Fruit fly (Drosophila melanogaster) whole organism, embryonic: ENCODE data around the gene Muc11A.

Experiments used
- Antp ChIP-seq: fragments of 200-800 bp; sonication (Bioruptor generic); optimal IDR thresholded peaks from 3 replicates; lab custom pipeline; 2016; ENCODE audit warnings: missing biosample characterization, missing genetic modification characterization
- Blimp-1 ChIP-seq: fragments of 200-800 bp; sonication (Bioruptor generic); optimal IDR thresholded peaks from 3 replicates; lab custom pipeline; 2018; ENCODE audit warnings: missing biosample characterization, missing genetic modification characterization, mild to moderate bottlenecking, moderate library complexity, missing genetic modification reagents
- CG12071 ChIP-seq: fragments of 200-800 bp; sonication (Bioruptor generic); optimal IDR thresholded peaks from 3 replicates; lab custom pipeline; 2018; ENCODE audit warnings: missing biosample characterization, mild to moderate bottlenecking, missing genetic modification characterization
- CG13424 ChIP-seq: fragments of 200-800 bp; sonication (Bioruptor generic); optimal IDR thresholded peaks from 2 replicates; lab custom pipeline; 2019; ENCODE audit warnings: missing biosample characterization, mild to moderate bottlenecking, missing genetic modification characterization, moderate library complexity
- CG14860 ChIP-seq: fragments of 200-800 bp; sonication (Bioruptor generic); IDR thresholded peaks from 3 replicates; pipeline ENCODE4 v1.3.6; 2022; ENCODE audit warnings: missing biosample characterization, missing genetic modification characterization; ENCODE audit not compliant: partially characterized antibody
- CG1603 ChIP-seq: fragments of 200-800 bp; sonication (Bioruptor generic); optimal IDR thresholded peaks from 2 replicates; lab custom pipeline; 2019; ENCODE audit warnings: missing biosample characterization, mild to moderate bottlenecking, missing genetic modification characterization, moderate library complexity
- CG17328 ChIP-seq: fragments of 200-800 bp; sonication (Bioruptor generic); IDR thresholded peaks from 2 replicates; pipeline ENCODE4 v1.3.6; 2022; ENCODE audit warnings: missing biosample characterization, missing genetic modification characterization
- CG17359 ChIP-seq: fragments of 200-800 bp; sonication (Bioruptor generic); optimal IDR thresholded peaks from 3 replicates; lab custom pipeline; 2018; ENCODE audit warnings: missing biosample characterization, mild to moderate bottlenecking, missing genetic modification characterization, moderate library complexity
- CG18599 ChIP-seq: fragments of 200-800 bp; sonication (Bioruptor generic); optimal IDR thresholded peaks from 3 replicates; lab custom pipeline; 2017; ENCODE audit warnings: missing biosample characterization, missing genetic modification characterization, mild to moderate bottlenecking, moderate library complexity, missing genetic modification reagents
- CG2678 ChIP-seq: fragments of 200-800 bp; sonication (Bioruptor generic); optimal IDR thresholded peaks from 3 replicates; lab custom pipeline; 2019; ENCODE audit warnings: missing biosample characterization, mild to moderate bottlenecking, missing genetic modification characterization, moderate library complexity
- CG30403 ChIP-seq: fragments of 200-800 bp; sonication (Bioruptor generic); optimal IDR thresholded peaks from 3 replicates; lab custom pipeline; 2016; ENCODE audit warnings: missing biosample characterization, missing genetic modification characterization
- CG31224 ChIP-seq: fragments of 200-800 bp; sonication (Bioruptor generic); IDR thresholded peaks from 2 replicates; pipeline ENCODE4 v1.3.6; 2022; ENCODE audit warnings: missing biosample characterization, missing genetic modification characterization
- CG34224 ChIP-seq: fragments of 200-800 bp; sonication (Bioruptor generic); IDR thresholded peaks from 3 replicates; pipeline ENCODE4 v1.3.6; 2022; ENCODE audit warnings: missing biosample characterization, missing genetic modification characterization; ENCODE audit not compliant: partially characterized antibody
- CG7987 ChIP-seq: fragments of 200-800 bp; sonication (Bioruptor generic); optimal IDR thresholded peaks from 2 replicates; lab custom pipeline; 2018; ENCODE audit warnings: missing biosample characterization, mild to moderate bottlenecking, missing genetic modification characterization, moderate library complexity
- CG8388 ChIP-seq: fragments of 200-800 bp; sonication (Bioruptor generic); optimal IDR thresholded peaks from 2 replicates; lab custom pipeline; 2019; ENCODE audit warnings: missing biosample characterization, mild to moderate bottlenecking, missing genetic modification characterization, moderate library complexity
- Chrac-16 ChIP-seq: fragments of 200-800 bp; sonication (Bioruptor generic); optimal IDR thresholded peaks from 3 replicates; lab custom pipeline; 2016; ENCODE audit warnings: missing biosample characterization, missing genetic modification characterization
- Eip74EF ChIP-seq, 2 experiments: fragments of 200-800 bp in 1 of 2; fragments of >200 bp in 1 of 2; sonication (Bioruptor generic) in 1 of 2; optimal IDR thresholded peaks; 2 replicates each; lab custom pipeline; 2017 to 2019; ENCODE audit warnings: missing biosample characterization in 2 of 2, missing genetic modification characterization in 2 of 2, mild to moderate bottlenecking in 1 of 2, moderate library complexity in 1 of 2
- Ets65A ChIP-seq: fragments of 200-800 bp; sonication (Bioruptor generic); peaks from one replicate; lab custom pipeline; 2016; ENCODE audit warnings: missing biosample characterization, missing genetic modification characterization
- HLH3B ChIP-seq: fragments of 200-800 bp; sonication (Bioruptor generic); IDR thresholded peaks from 2 replicates; pipeline ENCODE4 v1.3.6; 2022; ENCODE audit warnings: missing biosample characterization, missing genetic modification characterization
- HLH4C ChIP-seq: fragments of 200-800 bp; sonication (Bioruptor generic); IDR thresholded peaks from 3 replicates; pipeline ENCODE4 v1.3.6; 2022; ENCODE audit warnings: missing biosample characterization, missing genetic modification characterization; ENCODE audit not compliant: partially characterized antibody
- Hr78 ChIP-seq, 2 experiments: fragments of 200-800 bp in 1 of 2; fragments of >200 bp in 1 of 2; sonication (Bioruptor generic) in 1 of 2; optimal IDR thresholded peaks; 2 replicates each; lab custom pipeline; 2017 to 2019; ENCODE audit warnings: missing biosample characterization in 2 of 2, missing genetic modification characterization in 2 of 2, mild to moderate bottlenecking in 1 of 2, moderate library complexity in 1 of 2
- Med ChIP-seq: fragments of 200-800 bp; sonication (Bioruptor generic); peaks from one replicate; lab custom pipeline; 2016; ENCODE audit warnings: missing biosample characterization, missing genetic modification characterization, mild to moderate bottlenecking, inconsistent platforms, moderate library complexity
- Nf-YA ChIP-seq: fragments of 200-800 bp; sonication (Bioruptor generic); IDR thresholded peaks from 2 replicates; pipeline ENCODE4 v1.3.6; 2022; ENCODE audit warnings: missing biosample characterization, missing genetic modification characterization
- Optix ChIP-seq: fragments of 200-800 bp; sonication (Bioruptor generic); IDR thresholded peaks from 3 replicates; pipeline ENCODE4 v1.3.6; 2022; ENCODE audit warnings: missing biosample characterization, missing genetic modification characterization
- Sox102F ChIP-seq: fragments of 200-800 bp; sonication (Bioruptor generic); optimal IDR thresholded peaks from 2 replicates; lab custom pipeline; 2018; ENCODE audit warnings: missing biosample characterization, mild to moderate bottlenecking, missing genetic modification characterization, moderate library complexity
- Xrp1 ChIP-seq: fragments of 200-800 bp; sonication (Bioruptor generic); IDR thresholded peaks from 2 replicates; pipeline ENCODE4 v1.3.6; 2022; ENCODE audit warnings: missing biosample characterization, missing genetic modification characterization
- abd-A ChIP-seq: fragments of 200-800 bp; sonication (Bioruptor generic); optimal IDR thresholded peaks from 3 replicates; lab custom pipeline; 2019; ENCODE audit warnings: missing biosample characterization, mild to moderate bottlenecking, missing genetic modification characterization, moderate library complexity
- bcd ChIP-seq: fragments of 200-800 bp; sonication (Bioruptor generic); optimal IDR thresholded peaks from 2 replicates; lab custom pipeline; 2017; ENCODE audit warnings: missing biosample characterization, mild to moderate bottlenecking, missing genetic modification characterization
- bigmax ChIP-seq: fragments of 200-800 bp; sonication (Bioruptor generic); optimal IDR thresholded peaks from 2 replicates; lab custom pipeline; 2018; ENCODE audit warnings: missing biosample characterization, mild to moderate bottlenecking, missing genetic modification characterization
- bsh ChIP-seq, 2 experiments: fragments of 200-800 bp; sonication (Bioruptor generic); optimal IDR thresholded peaks; 2 replicates each; lab custom pipeline; 2017 to 2018; ENCODE audit warnings: mild to moderate bottlenecking in 2 of 2, missing biosample characterization in 2 of 2, missing genetic modification characterization in 2 of 2, moderate library complexity in 1 of 2
- cad ChIP-seq: fragments of >200 bp; optimal IDR thresholded peaks from 2 replicates; lab custom pipeline; 2017; ENCODE audit warnings: missing biosample characterization, missing genetic modification characterization
- chif ChIP-seq, 2 experiments: fragments of 200-800 bp; sonication (Bioruptor generic); optimal IDR thresholded peaks; 3 replicates each; lab custom pipeline; 2016; ENCODE audit warnings: missing biosample characterization in 2 of 2, missing genetic modification characterization in 2 of 2
- ci ChIP-seq: fragments of 200-800 bp; sonication (Bioruptor generic); IDR thresholded peaks from 3 replicates; pipeline ENCODE4 v1.3.6; 2022; ENCODE audit warnings: missing biosample characterization, missing genetic modification characterization
- croc ChIP-seq: fragments of 200-800 bp; sonication (Bioruptor generic); conservative IDR thresholded peaks from 3 replicates; pipeline ENCODE4 v1.3.6; 2022; ENCODE audit warnings: missing biosample characterization, missing genetic modification characterization
- dan ChIP-seq: fragments of 200-800 bp; sonication (Bioruptor generic); IDR thresholded peaks from 2 replicates; pipeline ENCODE4 v1.3.6; 2022; ENCODE audit warnings: missing biosample characterization, missing genetic modification characterization
- dmrt11E ChIP-seq: fragments of 200-800 bp; sonication (Bioruptor generic); optimal IDR thresholded peaks from 3 replicates; lab custom pipeline; 2018; ENCODE audit warnings: missing biosample characterization, mild to moderate bottlenecking, missing genetic modification characterization, moderate library complexity
- gem ChIP-seq: fragments of 200-800 bp; sonication (Bioruptor generic); optimal IDR thresholded peaks from 2 replicates; lab custom pipeline; 2019; ENCODE audit warnings: missing biosample characterization, mild to moderate bottlenecking, missing genetic modification characterization, moderate library complexity
- grn ChIP-seq: fragments of 200-800 bp; sonication (Bioruptor generic); optimal IDR thresholded peaks from 3 replicates; lab custom pipeline; 2017; ENCODE audit warnings: missing biosample characterization, missing genetic modification characterization
- gro ChIP-seq: fragments of 200-800 bp; sonication (Bioruptor generic); optimal IDR thresholded peaks from 2 replicates; lab custom pipeline; 2016; ENCODE audit warnings: missing biosample characterization, missing genetic modification characterization
- lola ChIP-seq, 3 experiments: fragments of >200 bp in 2 of 3; fragments of 200-800 bp in 1 of 3; sonication (Bioruptor generic) in 1 of 3; optimal IDR thresholded peaks; 2 replicates each; lab custom pipeline; 2017 to 2019; ENCODE audit warnings: missing biosample characterization in 3 of 3, missing genetic modification characterization in 3 of 3, mild to moderate bottlenecking in 1 of 3, moderate library complexity in 1 of 3
- mirr ChIP-seq: fragments of 200-800 bp; sonication (Bioruptor generic); optimal IDR thresholded peaks from 3 replicates; lab custom pipeline; 2018; ENCODE audit warnings: missing biosample characterization, mild to moderate bottlenecking, missing genetic modification characterization
- ro ChIP-seq: fragments of 200-800 bp; sonication (Bioruptor generic); IDR thresholded peaks from 2 replicates; pipeline ENCODE4 v1.3.6; 2022; ENCODE audit warnings: missing biosample characterization, missing genetic modification characterization
- row ChIP-seq: fragments of 200-800 bp; sonication (Bioruptor generic); IDR thresholded peaks from 3 replicates; pipeline ENCODE4 v1.3.6; 2022; ENCODE audit warnings: missing biosample characterization, missing genetic modification characterization
- sens ChIP-seq: fragments of 200-800 bp; sonication (Bioruptor generic); peaks from one replicate; lab custom pipeline; 2016; ENCODE audit warnings: missing biosample characterization, missing genetic modification characterization
- sr ChIP-seq: fragments of 200-800 bp; sonication (Bioruptor generic); IDR thresholded peaks from 3 replicates; pipeline ENCODE4 v1.3.6; 2022; ENCODE audit warnings: missing biosample characterization, missing genetic modification characterization
- stc ChIP-seq: fragments of 200-800 bp; sonication (Bioruptor generic); IDR thresholded peaks from 2 replicates; pipeline ENCODE4 v1.3.6; 2022; ENCODE audit warnings: missing biosample characterization, missing genetic modification characterization
- stwl ChIP-seq: fragments of 200-800 bp; sonication (Bioruptor generic); optimal IDR thresholded peaks from 3 replicates; lab custom pipeline; 2018; ENCODE audit warnings: missing biosample characterization, mild to moderate bottlenecking, missing genetic modification characterization, moderate library complexity
- tin ChIP-seq: fragments of 200-800 bp; sonication (Bioruptor generic); optimal IDR thresholded peaks from 3 replicates; lab custom pipeline; 2016; ENCODE audit warnings: missing biosample characterization, missing genetic modification characterization
- ttk ChIP-seq: fragments of 200-800 bp; sonication (Bioruptor generic); IDR thresholded peaks from 2 replicates; pipeline ENCODE4 v2.1.2; 2022; ENCODE audit warnings: missing biosample characterization, missing genetic modification characterization
- unpg ChIP-seq: fragments of 200-800 bp; sonication (Bioruptor generic); optimal IDR thresholded peaks from 3 replicates; lab custom pipeline; 2018; ENCODE audit warnings: missing biosample characterization, mild to moderate bottlenecking, missing genetic modification characterization, moderate library complexity

Gene Muc11A

DNA sequence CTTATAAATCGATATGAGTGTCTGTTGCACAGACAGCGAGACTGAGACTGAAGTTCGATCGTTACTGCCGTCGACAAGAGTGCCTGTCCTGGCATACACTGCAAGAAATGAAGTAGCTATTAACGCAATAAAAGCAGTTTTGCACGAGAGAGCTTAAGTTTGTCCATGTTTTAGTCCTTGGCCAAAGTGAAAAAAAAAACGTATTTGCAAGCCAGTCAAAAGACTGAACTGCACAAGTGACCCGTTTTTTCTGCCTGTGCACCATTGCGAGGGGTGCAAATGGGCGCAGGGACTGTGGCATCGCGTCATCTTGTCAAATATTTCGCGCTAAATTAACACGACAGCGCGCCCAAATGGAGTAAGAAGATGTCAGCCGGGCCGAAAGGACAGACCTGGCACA, 16.0 kb downstream of the Muc11A start (continued):
- TF ChIP-seq CG31224 (no peak), CG30403 (GFP tag; lab: Kevin White, UChicago) (peak; percentile 4), tin (GFP tag; lab: Kevin White, UChicago) (peak; percentile 6), CG2678 (tag; lab: Kevin White, UChicago) (peak; percentile 7), lola (GFP tag; optimal IDR thresholded peaks at IDR 0.05; lab: Kevin White, UChicago) (peak in 1 of 3 experiments; percentile 22), stwl (tag; lab: Kevin White, UChicago) (no peak), CG34224 (GFP tag; lab: Robert Waterston, UW) (no peak), bigmax (GFP tag; lab: Kevin White, UChicago) (no peak), row (GFP tag; lab: Robert Waterston, UW) (peak; percentile 32; the same call in 1 of the 3 replicates), HLH4C (no peak), CG17359 (peak; percentile 10), cad (GFP tag; lab: Kevin White, UChicago) (no peak), mirr (no peak), grn (GFP tag; lab: Kevin White, UChicago) (no peak), abd-A (tag; lab: Kevin White, UChicago) (no peak), HLH3B (GFP tag; lab: Robert Waterston, UW) (no peak), CG14860 (GFP tag; lab: Robert Waterston, UW) (no peak), CG7987 (GFP tag; lab: Kevin White, UChicago) (no peak), sens (GFP tag; lab: Kevin White, UChicago) (peak; percentile 75), ci (GFP tag; lab: Robert Waterston, UW) (0 out of 3 replicates have a peak, but pooled peaks have one; percentile 15), Hr78 (GFP tag; optimal IDR thresholded peaks at IDR 0.05; lab: Kevin White, UChicago) (no peak), CG18599 (GFP tag; lab: Kevin White, UChicago) (peak; percentile 10), Sox102F (peak; percentile 18), gro (GFP tag; lab: Kevin White, UChicago) (no peak), Optix (GFP tag; lab: Robert Waterston, UW) (0 out of 3 replicates have a peak, but pooled peaks have one; percentile 38), gem (tag; lab: Kevin White, UChicago) (peak; percentile 40), CG13424 (tag; lab: Kevin White, UChicago) (no peak), unpg (GFP tag; lab: Kevin White, UChicago) (peak; percentile 10), sr (GFP tag; lab: Robert Waterston, UW) (no peak), Nf-YA (no peak), bsh (GFP tag; optimal IDR thresholded peaks at IDR 0.05; lab: Kevin White, UChicago) (peak in 1 of 2 experiments; percentile 38), Antp (peak; percentile 45), croc (GFP tag; lab: Robert Waterston, UW) (no peak), CG8388 (GFP tag; lab: Kevin White, UChicago) (no peak), Eip74EF (GFP tag; optimal IDR thresholded peaks at IDR 0.05; lab: Kevin White, UChicago) (no peak), Xrp1 (GFP tag; lab: Robert Waterston, UW) (no peak), dan (no peak), CG12071 (GFP tag; lab: Kevin White, UChicago) (no peak), CG17328 (GFP tag; lab: Robert Waterston, UW) (0 out of 2 replicates have a peak, but pooled peaks have one; percentile 28), dmrt11E (tag; lab: Kevin White, UChicago) (peak; percentile 33), ro (GFP tag; lab: Robert Waterston, UW) (no peak), Blimp-1 (peak; percentile 12), Ets65A (peak; percentile 78), stc (GFP tag; lab: Robert Waterston, UW) (no peak), CG1603 (tag; lab: Kevin White, UChicago) (peak; percentile 40), Med (GFP tag; lab: Kevin White, UChicago) (peak; percentile 77), chif (GFP tag; optimal IDR thresholded peaks at IDR 0.05; lab: Kevin White, UChicago) (peak in 1 of 2 experiments; percentile 15), bcd (GFP tag; lab: Kevin White, UChicago) (peak; percentile 4), ttk (0 out of 2 replicates have a peak, but pooled peaks have one; percentile 20), Chrac-16 (GFP tag; lab: Kevin White, UChicago) (peak; percentile 11)
